Fruit fly (Drosophila melanogaster) whole organism, prepupa: ENCODE data around the gene sturkopf.

ENCODE experiments used
- CG34406 ChIP-seq: fragments of 200-800 bp; sonication (Bioruptor generic); optimal IDR thresholded peaks from 3 replicates; lab custom pipeline; 2016; ENCODE audit warnings: missing biosample characterization, missing genetic modification characterization
- CG6276 ChIP-seq: fragments of 200-800 bp; sonication (Bioruptor generic); optimal IDR thresholded peaks from 2 replicates; lab custom pipeline; 2017; ENCODE audit warnings: missing biosample characterization, mild to moderate bottlenecking, missing genetic modification characterization
- Ets96B ChIP-seq: fragments of 200-800 bp; optimal IDR thresholded peaks from 2 replicates; lab custom pipeline; 2019; ENCODE audit warnings: missing biosample characterization, mild to moderate bottlenecking, missing genetic modification characterization, moderate library complexity
- dac ChIP-seq: fragments of 200-800 bp; sonication (Bioruptor generic); optimal IDR thresholded peaks from 2 replicates; lab custom pipeline; 2017; ENCODE audit warnings: missing biosample characterization, mild to moderate bottlenecking, missing genetic modification characterization
- spab ChIP-seq: fragments of 200-800 bp; sonication (Bioruptor generic); optimal IDR thresholded peaks from 2 replicates; lab custom pipeline; 2017; ENCODE audit warnings: missing biosample characterization, mild to moderate bottlenecking, missing genetic modification characterization, missing genetic modification reagents
- topi ChIP-seq: fragments of 200-800 bp; sonication (Bioruptor generic); optimal IDR thresholded peaks from 3 replicates; lab custom pipeline; 2016; ENCODE audit warnings: missing biosample characterization, missing genetic modification characterization

dm6 chr3L:1320931-1321556 is 7.9 kb upstream of the sturkopf start:
- TF ChIP-seq dac (GFP tag; lab: Kevin White, UChicago) (no peak), CG6276 (no peak), topi (GFP tag; lab: Kevin White, UChicago) (peak; percentile 8), spab (GFP tag; lab: Kevin White, UChicago) (no peak), Ets96B (tag; lab: Kevin White, UChicago) (no peak), CG34406 (GFP tag; lab: Kevin White, UChicago) (peak; percentile 2)
